Worm (Caenorhabditis elegans) whole organism, L4 larva: ENCODE results near the gene B0280.11.

Experiments
- D1046.2 ChIP-seq: fragments of 200-800 bp; sonication (Bioruptor generic); IDR thresholded peaks from 2 replicates; pipeline ENCODE4 v1.3.6; 2022; ENCODE audit warnings: missing genetic modification characterization, missing compliant biosample characterization
- F44E2.7 ChIP-seq: fragments of 200-800 bp; sonication (Bioruptor generic); IDR thresholded peaks from 2 replicates; pipeline ENCODE4 v2.1.2; 2022; ENCODE audit warnings: missing genetic modification characterization, missing compliant biosample characterization
- F49E8.2 ChIP-seq: sonication (generic microtip); optimal IDR thresholded peaks from 2 replicates; lab custom pipeline; 2016; ENCODE audit warnings: missing compliant biosample characterization, mild to moderate bottlenecking, missing genetic modification characterization, borderline replicate concordance
- T20F7.1 ChIP-seq: fragments of 200-800 bp; sonication (Bioruptor generic); optimal IDR thresholded peaks from 2 replicates; lab custom pipeline; 2018; ENCODE audit warnings: mild to moderate bottlenecking, missing genetic modification characterization, missing compliant biosample characterization
- ama-1 ChIP-seq: fragments of 150-350 bp; optimal IDR thresholded peaks from 2 replicates; lab custom pipeline; 2014; ENCODE audit warnings: inconsistent platforms, mixed read lengths
- arid-1 ChIP-seq: fragments of 200-800 bp; sonication (Bioruptor generic); conservative IDR thresholded peaks from 2 replicates; pipeline ENCODE4 v1.3.6; 2022; ENCODE audit warnings: missing genetic modification reagents, missing genetic modification characterization, missing compliant biosample characterization
- daf-16 ChIP-seq, 3 experiments: sonication (generic microtip); optimal IDR thresholded peaks; 2 replicates each; lab custom pipeline; 2016 to 2017; ENCODE audit warnings: missing genetic modification characterization in 3 of 3, missing genetic modification reagents in 3 of 3, mild to moderate bottlenecking in 2 of 3, missing compliant biosample characterization in 2 of 3, missing biosample characterization in 1 of 3, moderate library complexity in 1 of 3
- dmd-6 ChIP-seq: fragments of 200-800 bp; sonication (Bioruptor generic); IDR thresholded peaks from 2 replicates; pipeline ENCODE4 v1.3.6; 2022; ENCODE audit warnings: missing genetic modification reagents, missing genetic modification characterization, missing compliant biosample characterization
- dmd-8 ChIP-seq: fragments of 200-800 bp; sonication (Bioruptor generic); IDR thresholded peaks from 2 replicates; pipeline ENCODE4 v1.3.6; 2022; ENCODE audit warnings: missing genetic modification characterization, missing compliant biosample characterization
- dpl-1 ChIP-seq: fragments of 150-350 bp; optimal IDR thresholded peaks from 2 replicates; lab custom pipeline; 2014; ENCODE audit warnings: missing biosample characterization, missing genetic modification reagents, missing genetic modification characterization
- duxl-1 ChIP-seq: sonication (generic microtip); optimal IDR thresholded peaks from 2 replicates; lab custom pipeline; 2016; ENCODE audit warnings: mild to moderate bottlenecking, missing genetic modification characterization, moderate library complexity, missing compliant biosample characterization; ENCODE audit not compliant: poor library complexity
- dve-1 ChIP-seq: sonication (generic microtip); optimal IDR thresholded peaks from 2 replicates; lab custom pipeline; 2017; ENCODE audit warnings: antibody characterized with exemption, mild to moderate bottlenecking, missing genetic modification characterization, missing compliant biosample characterization; ENCODE audit not compliant: insufficient read depth
- hif-1 ChIP-seq, 2 experiments: sonication (generic microtip); optimal IDR thresholded peaks; 2 replicates each; lab custom pipeline; 2016 to 2017; ENCODE audit warnings: missing compliant biosample characterization in 2 of 2, missing genetic modification characterization in 2 of 2, missing genetic modification reagents in 2 of 2, missing genotype in 2 of 2, mild to moderate bottlenecking in 1 of 2
- hlh-11 ChIP-seq: fragments of 200-800 bp; sonication (Bioruptor generic); optimal IDR thresholded peaks from 2 replicates; lab custom pipeline; 2018; ENCODE audit warnings: mild to moderate bottlenecking, missing genetic modification characterization, missing compliant biosample characterization
- hlh-30 ChIP-seq: sonication (generic microtip); optimal IDR thresholded peaks from 2 replicates; lab custom pipeline; 2017; ENCODE audit warnings: antibody characterized with exemption, mild to moderate bottlenecking, missing genetic modification characterization, missing compliant biosample characterization; ENCODE audit not compliant: insufficient read depth
- lin-1 ChIP-seq: fragments of 200-800 bp; sonication (Bioruptor generic); IDR thresholded peaks from 2 replicates; pipeline ENCODE4 v1.3.6; 2022; ENCODE audit warnings: missing genetic modification reagents, missing genetic modification characterization, missing compliant biosample characterization
- lin-13 ChIP-seq: fragments of 150-350 bp; optimal IDR thresholded peaks from 2 replicates; lab custom pipeline; 2014; ENCODE audit warnings: missing biosample characterization, missing genetic modification reagents, missing genetic modification characterization
- lin-38 ChIP-seq: fragments of 200-800 bp; sonication (Bioruptor generic); IDR thresholded peaks from 2 replicates; pipeline ENCODE4 v1.3.6; 2022; ENCODE audit warnings: missing genetic modification reagents, missing genetic modification characterization, missing compliant biosample characterization
- lsy-2 ChIP-seq, 2 experiments: fragments of 150-350 bp in 1 of 2; sonication (generic microtip) in 1 of 2; optimal IDR thresholded peaks; 2 replicates each; lab custom pipeline; 2014 to 2017; ENCODE audit warnings: missing biosample characterization in 2 of 2, missing genetic modification characterization in 2 of 2
- mep-1 ChIP-seq: fragments of 150-350 bp; sonication (generic microtip); optimal IDR thresholded peaks from 3 replicates; lab custom pipeline; 2014; ENCODE audit warnings: missing biosample characterization, missing genetic modification characterization
- mes-2 ChIP-seq: sonication (generic microtip); optimal IDR thresholded peaks from 2 replicates; lab custom pipeline; 2016; ENCODE audit warnings: missing genotype, mild to moderate bottlenecking, missing genetic modification characterization, missing compliant biosample characterization; ENCODE audit not compliant: poor library complexity, severe bottlenecking
- mxl-2 ChIP-seq: fragments of 200-800 bp; sonication (Bioruptor generic); conservative IDR thresholded peaks from 2 replicates; pipeline ENCODE4 v1.3.6; 2022; ENCODE audit warnings: missing genetic modification reagents, missing genetic modification characterization, missing compliant biosample characterization
- nhr-10 ChIP-seq: fragments of 150-350 bp; optimal IDR thresholded peaks from 2 replicates; lab custom pipeline; 2014; ENCODE audit warnings: missing biosample characterization, missing genetic modification characterization
- nhr-102 ChIP-seq: sonication (generic microtip); optimal IDR thresholded peaks from 2 replicates; lab custom pipeline; 2016; ENCODE audit warnings: mild to moderate bottlenecking, missing genetic modification characterization, moderate library complexity, missing compliant biosample characterization
- nhr-11 ChIP-seq: fragments of 150-350 bp; optimal IDR thresholded peaks from 2 replicates; lab custom pipeline; 2014; ENCODE audit warnings: missing biosample characterization, missing genetic modification characterization
- nhr-111 ChIP-seq: fragments of 200-800 bp; sonication (Bioruptor generic); optimal IDR thresholded peaks from 2 replicates; lab custom pipeline; 2018; ENCODE audit warnings: mild to moderate bottlenecking, missing genetic modification characterization, missing compliant biosample characterization
- nhr-28 ChIP-seq: fragments of 150-350 bp; optimal IDR thresholded peaks from 2 replicates; lab custom pipeline; 2014; ENCODE audit warnings: missing biosample characterization, missing genetic modification characterization
- nhr-48 ChIP-seq: sonication (generic microtip); optimal IDR thresholded peaks from 2 replicates; lab custom pipeline; 2016; ENCODE audit warnings: mild to moderate bottlenecking, missing genetic modification characterization, missing compliant biosample characterization
- nhr-6 ChIP-seq: fragments of 150-350 bp; optimal IDR thresholded peaks from 2 replicates; lab custom pipeline; 2014; ENCODE audit warnings: missing biosample characterization, missing genetic modification characterization
- nhr-76 ChIP-seq: fragments of 150-350 bp; optimal IDR thresholded peaks from 2 replicates; lab custom pipeline; 2014; ENCODE audit warnings: missing biosample characterization, missing genetic modification characterization
- nhr-77 ChIP-seq: fragments of 150-350 bp; optimal IDR thresholded peaks from 2 replicates; lab custom pipeline; 2014; ENCODE audit warnings: missing biosample characterization, missing genetic modification characterization
- pqm-1 ChIP-seq: sonication (generic microtip); optimal IDR thresholded peaks from 2 replicates; lab custom pipeline; 2017; ENCODE audit warnings: missing biosample characterization, missing genetic modification characterization
- rbr-2 ChIP-seq: sonication (generic microtip); optimal IDR thresholded peaks from 2 replicates; lab custom pipeline; 2016; ENCODE audit warnings: missing genotype, missing genetic modification characterization, missing compliant biosample characterization
- set-16 ChIP-seq: fragments of 200-800 bp; sonication (Bioruptor generic); IDR thresholded peaks from 2 replicates; pipeline ENCODE4 v1.3.6; 2022; ENCODE audit warnings: missing genetic modification reagents, missing genetic modification characterization, missing compliant biosample characterization
- snpc-4 ChIP-seq: fragments of 150-350 bp; optimal IDR thresholded peaks from 2 replicates; lab custom pipeline; 2014; ENCODE audit warnings: missing biosample characterization, missing genetic modification characterization
- spr-3 ChIP-seq: fragments of 200-800 bp; sonication (Bioruptor generic); optimal IDR thresholded peaks from 2 replicates; lab custom pipeline; 2018; ENCODE audit warnings: mild to moderate bottlenecking, missing genetic modification characterization, missing compliant biosample characterization
- tag-97 ChIP-seq: fragments of 200-800 bp; sonication (Bioruptor generic); IDR thresholded peaks from 2 replicates; pipeline ENCODE4 v1.3.6; 2022; ENCODE audit warnings: missing genetic modification characterization, missing compliant biosample characterization
- tra-1 ChIP-seq: fragments of 200-800 bp; sonication (Bioruptor generic); IDR thresholded peaks from 2 replicates; pipeline ENCODE4 v1.3.6; 2022; ENCODE audit warnings: missing genetic modification reagents, missing genetic modification characterization, missing compliant biosample characterization
- unc-62 ChIP-seq, 3 experiments: fragments of 150-350 bp in 1 of 3; sonication (generic microtip); optimal IDR thresholded peaks in 2 of 3; peaks in 1 of 3; 1 replicate in 1 of 3; 2 replicates in 2 of 3; lab custom pipeline; 2014 to 2017; ENCODE audit warnings: missing biosample characterization in 3 of 3, missing genetic modification characterization in 3 of 3, missing genetic modification reagents in 3 of 3, missing genotype in 1 of 3
- zag-1 ChIP-seq: fragments of 150-350 bp; optimal IDR thresholded peaks from 2 replicates; lab custom pipeline; 2014; ENCODE audit warnings: missing biosample characterization, missing genetic modification characterization
- zfp-3 ChIP-seq: fragments of 200-800 bp; sonication (Bioruptor generic); conservative IDR thresholded peaks from 2 replicates; pipeline ENCODE4 v1.3.6; 2022; ENCODE audit warnings: missing genetic modification reagents, missing genetic modification characterization, missing compliant biosample characterization
- zip-11 ChIP-seq: fragments of 200-800 bp; sonication (Bioruptor generic); IDR thresholded peaks from 2 replicates; pipeline ENCODE4 v1.3.6; 2022; ENCODE audit warnings: missing genetic modification characterization, missing compliant biosample characterization
- ztf-11 ChIP-seq: fragments of 150-350 bp; optimal IDR thresholded peaks from 2 replicates; lab custom pipeline; 2014; ENCODE audit warnings: missing biosample characterization, missing genetic modification characterization
- ztf-7 ChIP-seq: fragments of 150-350 bp; optimal IDR thresholded peaks from 2 replicates; lab custom pipeline; 2014; ENCODE audit warnings: missing biosample characterization, missing genetic modification characterization

B0280.11 gene

DNA sequence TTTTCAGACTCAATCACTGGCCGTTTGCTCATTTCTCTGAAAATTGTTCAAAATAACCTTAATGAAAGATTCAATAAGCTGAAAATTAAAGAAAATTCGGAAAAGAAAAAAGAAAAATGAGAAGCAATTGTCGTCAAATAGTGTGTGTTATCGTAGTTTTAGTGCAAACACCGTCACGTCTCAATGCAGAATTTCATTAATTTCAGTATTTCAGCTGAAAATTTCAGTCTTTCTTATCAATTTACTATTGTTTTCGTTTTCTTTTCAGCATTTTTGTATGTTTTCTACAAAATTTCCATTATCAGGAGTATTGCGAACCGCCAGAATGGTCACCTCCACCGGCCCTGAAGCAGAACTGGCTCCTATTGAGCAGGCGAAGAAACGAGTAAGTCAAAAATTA is 15.2 kb downstream of the B0280.11 start, which contains the start of the genes B0280.9 and rpia-1 (continued):
- TF ChIP-seq set-16 = no peak
- TF ChIP-seq hif-1 (tag; optimal IDR thresholded peaks at IDR 0.05; lab: Kevin White, UChicago) = no peak
- TF ChIP-seq dve-1 (tag; lab: Kevin White, UChicago) = peak; percentile 52
- no peak for TF ChIP-seq nhr-111 (GFP tag; lab: Kevin White, UChicago)
- peak; percentile 41 for TF ChIP-seq nhr-77 (tag; lab: Kevin White, UChicago)
- TF ChIP-seq dpl-1 = peak; percentile 6
- no peak for TF ChIP-seq snpc-4
- TF ChIP-seq lin-13 = no peak
- no peak for TF ChIP-seq nhr-76 (tag; lab: Kevin White, UChicago)
- peak in 1 of 2 experiments; percentile 73 for TF ChIP-seq unc-62 (GFP tag; optimal IDR thresholded peaks at IDR 0.05 in 1 of 2; lab: Kevin White, UChicago)
- no peak for TF ChIP-seq unc-62 (tag; optimal IDR thresholded peaks at IDR 0.05; lab: Kevin White, UChicago)
- no peak for TF ChIP-seq ztf-11 (tag; lab: Kevin White, UChicago)
- TF ChIP-seq mes-2 = peak; percentile 44
- TF ChIP-seq, all 104 proteins: peak for 14

DNA sequence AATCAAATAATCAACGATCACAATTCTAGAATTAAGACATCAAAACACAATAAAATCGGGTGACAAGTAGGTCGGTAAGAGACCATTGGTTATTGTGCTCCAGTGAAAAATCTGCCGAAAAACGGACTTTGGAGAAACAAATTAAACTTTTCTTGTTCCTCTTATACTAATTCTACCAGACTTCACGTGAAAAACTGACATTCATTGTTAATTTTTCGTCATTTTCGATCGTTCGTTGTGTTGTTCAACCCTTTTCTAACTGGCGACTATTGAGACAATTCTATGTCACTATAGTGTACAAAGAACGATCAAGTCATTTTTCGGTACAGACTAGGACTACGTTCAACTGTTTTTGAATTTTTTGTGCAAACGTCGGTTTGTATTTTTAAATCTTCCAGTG is 17.6 kb downstream of the B0280.11 start:
- no peak for TF ChIP-seq nhr-76 (tag; lab: Kevin White, UChicago)
- no peak for TF ChIP-seq spr-3 (GFP tag; lab: Kevin White, UChicago)
- peak; percentile 96 for TF ChIP-seq mxl-2 (GFP tag; lab: Robert Waterston, UW)
- TF ChIP-seq mes-2 = peak; percentile 45
- TF ChIP-seq dve-1 (tag; lab: Kevin White, UChicago) = peak; percentile 64
- peak in 1 of 2 experiments; percentile 66 for TF ChIP-seq lsy-2 (tag; optimal IDR thresholded peaks at IDR 0.05; lab: Kevin White, UChicago)
- TF ChIP-seq snpc-4 = no peak
- TF ChIP-seq hlh-11 = peak; percentile 27
- TF ChIP-seq T20F7.1 (GFP tag; lab: Kevin White, UChicago) = peak; percentile 39
- TF ChIP-seq arid-1 = 0 out of 2 replicates have a peak, but pooled peaks have one; percentile 14
- TF ChIP-seq dmd-6 (GFP tag; lab: Robert Waterston, UW) = peak; percentile 55; the same call in 1 of the 2 replicates
- no peak for TF ChIP-seq zip-11 (GFP tag; lab: Robert Waterston, UW)
- peak; percentile 37 for TF ChIP-seq hlh-30 (tag; lab: Kevin White, UChicago)
- TF ChIP-seq tag-97 (GFP tag; lab: Robert Waterston, UW) = no peak
- peak; percentile 59 for TF ChIP-seq ama-1
- TF ChIP-seq pqm-1 = peak; percentile 12
- TF ChIP-seq nhr-77 (tag; lab: Kevin White, UChicago) = peak; percentile 29
- TF ChIP-seq ztf-7 (tag; lab: Kevin White, UChicago) = peak; percentile 31
- TF ChIP-seq duxl-1 (tag; lab: Kevin White, UChicago) = peak; percentile 16
- TF ChIP-seq nhr-28 (tag; lab: Kevin White, UChicago) = peak; percentile 63
- no peak for TF ChIP-seq daf-16 (GFP tag; optimal IDR thresholded peaks at IDR 0.05; lab: Kevin White, UChicago)
- peak; percentile 61 for TF ChIP-seq daf-16 (tag; optimal IDR thresholded peaks at IDR 0.05; lab: Kevin White, UChicago)
- peak; percentile 41 for TF ChIP-seq nhr-48 (tag; lab: Kevin White, UChicago)
- TF ChIP-seq F49E8.2 = no peak
- peak; percentile 33 for TF ChIP-seq nhr-10 (tag; lab: Kevin White, UChicago)
- peak; percentile 40 for TF ChIP-seq mep-1 (tag; lab: Kevin White, UChicago)

DNA sequence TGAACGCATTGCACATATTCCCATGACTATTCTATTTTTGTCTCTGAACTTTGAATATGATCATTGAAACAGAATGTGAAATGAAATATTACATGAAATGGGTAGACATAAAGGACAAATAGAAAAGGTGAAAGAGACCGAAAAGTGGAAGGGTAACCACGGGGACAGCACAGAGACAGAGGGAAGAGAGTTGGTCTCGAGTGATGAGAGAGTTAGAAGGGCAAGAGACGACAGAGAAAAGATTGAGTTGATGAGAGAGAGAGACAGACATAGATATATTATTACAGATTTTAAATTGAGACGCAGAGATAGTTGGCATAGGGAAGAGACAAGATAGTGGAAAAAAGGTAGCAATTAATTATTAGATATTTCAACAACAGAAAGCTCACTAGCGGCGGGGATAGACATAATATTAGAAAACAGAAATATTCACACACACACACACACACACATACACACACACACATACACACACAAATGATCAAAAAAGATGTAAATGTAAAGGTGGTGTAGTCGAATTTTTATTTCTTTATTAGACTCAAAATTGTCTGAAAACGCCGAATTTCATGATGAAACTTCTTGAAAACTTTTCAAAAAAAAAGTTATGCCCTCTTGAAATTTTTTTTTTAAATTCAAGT is 21.3 kb downstream of the B0280.11 start:
- TF ChIP-seq nhr-11 (tag; lab: Kevin White, UChicago) (peak; percentile 9), unc-62 (GFP tag; optimal IDR thresholded peaks at IDR 0.05 in 1 of 2; lab: Kevin White, UChicago) (no peak), unc-62 (tag; optimal IDR thresholded peaks at IDR 0.05; lab: Kevin White, UChicago) (no peak), dmd-8 (GFP tag; lab: Robert Waterston, UW) (no peak), nhr-102 (tag; lab: Kevin White, UChicago) (no peak), lin-38 (peak; percentile 22), zag-1 (tag; lab: Kevin White, UChicago) (no peak), nhr-28 (tag; lab: Kevin White, UChicago) (peak; percentile 87), pqm-1 (peak; percentile 69), daf-16 (GFP tag; optimal IDR thresholded peaks at IDR 0.05; lab: Kevin White, UChicago) (no peak), daf-16 (tag; optimal IDR thresholded peaks at IDR 0.05; lab: Kevin White, UChicago) (peak; percentile 67), lin-1 (GFP tag; lab: Robert Waterston, UW) (0 out of 2 replicates have a peak, but pooled peaks have one; percentile 26), nhr-48 (tag; lab: Kevin White, UChicago) (peak; percentile 33), lsy-2 (tag; optimal IDR thresholded peaks at IDR 0.05; lab: Kevin White, UChicago) (peak; percentile 50 to 80), F44E2.7 (GFP tag; lab: Robert Waterston, UW) (no peak), tra-1 (GFP tag; lab: Robert Waterston, UW) (peak; percentile 46; the same call in 1 of the 2 replicates), snpc-4 (no peak), zfp-3 (0 out of 2 replicates have a peak, but pooled peaks have one; percentile 13), arid-1 (0 out of 2 replicates have a peak, but pooled peaks have one; percentile 28), rbr-2 (tag; lab: Kevin White, UChicago) (peak; percentile 34), D1046.2 (no peak), nhr-6 (tag; lab: Kevin White, UChicago) (peak; percentile 17)
